Worm (Caenorhabditis elegans): ENCODE results near the gene Y81B9A.1.

ce11 chrX:9230322-9230721 lies 38.1 kb downstream of the Y81B9A.1 start:
- TF ChIP-seq blmp-1 (tag; optimal IDR thresholded peaks at IDR 0.05) (no peak), elt-3 (tag; optimal IDR thresholded peaks at IDR 0.05) (no peak), unc-39 (tag; optimal IDR thresholded peaks at IDR 0.05) (no peak), snpc-4 (tag; optimal IDR thresholded peaks at IDR 0.05) (no peak), unc-62 (GFP tag; optimal IDR thresholded peaks at IDR 0.05) (no peak), nhr-28 (tag; optimal IDR thresholded peaks at IDR 0.05) (no peak), ceh-83 (GFP tag; optimal IDR thresholded peaks at IDR 0.05) (no peak), ces-1 (GFP tag; optimal IDR thresholded peaks at IDR 0.05) (no peak), bed-3 (GFP tag; optimal IDR thresholded peaks at IDR 0.05) (no peak), nhr-12 (tag; optimal IDR thresholded peaks at IDR 0.05) (no peak), ztf-11 (tag; optimal IDR thresholded peaks at IDR 0.05) (no peak), lsy-2 (tag; optimal IDR thresholded peaks at IDR 0.05) (no peak)
